Fruit fly (Drosophila melanogaster): ENCODE measurements around the gene CG43089.

Gene CG43089

DNA sequence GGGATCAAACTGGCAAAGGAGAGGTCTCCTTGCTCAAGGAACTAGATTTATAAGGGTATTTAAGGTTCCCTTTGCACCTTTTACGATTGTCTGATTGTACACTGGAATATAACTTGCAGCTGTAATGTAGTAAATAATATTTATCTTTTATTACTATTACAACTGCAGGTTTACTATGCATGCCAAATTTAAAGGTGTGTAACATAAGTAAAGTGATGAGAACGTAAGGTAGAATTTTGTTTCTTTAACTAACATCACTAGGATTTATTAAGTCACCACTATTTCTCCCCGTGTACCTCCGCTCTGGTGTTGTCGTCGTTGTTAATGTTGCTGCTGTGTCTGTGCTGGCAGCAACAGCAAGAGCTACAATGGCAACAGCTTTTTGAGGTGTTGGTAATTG is 46.2 kb upstream of the CG43089 start (continued):
- peak; percentile 0 for TF ChIP-seq CG3919 (GFP tag; optimal IDR thresholded peaks at IDR 0.05)
- TF ChIP-seq Hr4 (GFP tag; optimal IDR thresholded peaks at IDR 0.05), result peak; percentile 51
- peak; percentile 46 for TF ChIP-seq OdsH (GFP tag; optimal IDR thresholded peaks at IDR 0.05)
- peak; percentile 8 for TF ChIP-seq Eip75B (GFP tag; optimal IDR thresholded peaks at IDR 0.05)
- TF ChIP-seq Ets21C (GFP tag; optimal IDR thresholded peaks at IDR 0.05), result no peak
- TF ChIP-seq fd85E (GFP tag; optimal IDR thresholded peaks at IDR 0.05), result no peak
- peak; percentile 38 for TF ChIP-seq Ets96B (tag; optimal IDR thresholded peaks at IDR 0.05)
- no peak for TF ChIP-seq Hr39 (GFP tag; optimal IDR thresholded peaks at IDR 0.05)
- 0 out of 3 replicates have a peak, but pooled peaks have one; percentile 33 for TF ChIP-seq CG8119 (GFP tag; IDR thresholded peaks at IDR 0.05)
- TF ChIP-seq fd59A (GFP tag; optimal IDR thresholded peaks at IDR 0.05), result peak; percentile 28
- no peak for TF ChIP-seq Smox (GFP tag; optimal IDR thresholded peaks at IDR 0.05)
- peak; percentile 45 for TF ChIP-seq acj6 (GFP tag; optimal IDR thresholded peaks at IDR 0.05)
- TF ChIP-seq CG6792 (GFP tag; optimal IDR thresholded peaks at IDR 0.05), result peak; percentile 21
- peak; percentile 43 for TF ChIP-seq pdm3 (GFP tag; optimal IDR thresholded peaks at IDR 0.05)
- peak; percentile 30 for TF ChIP-seq dsx (GFP tag; optimal IDR thresholded peaks at IDR 0.05; ENCODE audit: poor library complexity, severe bottlenecking)

dm6 chr3L:3672490-3673107 is 41.2 kb upstream of the CG43089 start:
- TF ChIP-seq CG9139 (GFP tag; optimal IDR thresholded peaks at IDR 0.05) (no peak), Ets96B (tag; optimal IDR thresholded peaks at IDR 0.05) (no peak), CG8319 (GFP tag; optimal IDR thresholded peaks at IDR 0.05) (no peak), CG3032 (tag; optimal IDR thresholded peaks at IDR 0.05) (no peak), Sox14 (GFP tag; optimal IDR thresholded peaks at IDR 0.05) (no peak), Eip75B (GFP tag; optimal IDR thresholded peaks at IDR 0.05) (no peak), Hr38 (GFP tag; optimal IDR thresholded peaks at IDR 0.05) (no peak), acj6 (GFP tag; optimal IDR thresholded peaks at IDR 0.05) (no peak), CG6808 (GFP tag; optimal IDR thresholded peaks at IDR 0.05) (no peak), CG1621 (tag; optimal IDR thresholded peaks at IDR 0.05) (no peak), CG31627 (GFP tag; optimal IDR thresholded peaks at IDR 0.05) (no peak), net (GFP tag; optimal IDR thresholded peaks at IDR 0.05) (no peak)

dm6 chr3L:3678375-3678774 is 35.5 kb upstream of the CG43089 start:
- no peak for TF ChIP-seq Ets21C (GFP tag; optimal IDR thresholded peaks at IDR 0.05)
- TF ChIP-seq CG16779 (tag; optimal IDR thresholded peaks at IDR 0.05), result no peak
- no peak for TF ChIP-seq CG3919 (GFP tag; optimal IDR thresholded peaks at IDR 0.05)
- TF ChIP-seq CG6792 (GFP tag; optimal IDR thresholded peaks at IDR 0.05), result no peak
- no peak for TF ChIP-seq acj6 (GFP tag; optimal IDR thresholded peaks at IDR 0.05)
- no peak for TF ChIP-seq CG31627 (GFP tag; optimal IDR thresholded peaks at IDR 0.05)
- no peak for TF ChIP-seq net (GFP tag; optimal IDR thresholded peaks at IDR 0.05)
- TF ChIP-seq CG11294 (GFP tag; IDR thresholded peaks at IDR 0.05), result no peak
- no peak for TF ChIP-seq CG6808 (GFP tag; optimal IDR thresholded peaks at IDR 0.05)
- TF ChIP-seq CG15336 (GFP tag; IDR thresholded peaks at IDR 0.05), result no peak
- TF ChIP-seq spab (GFP tag; optimal IDR thresholded peaks at IDR 0.05), result no peak
- no peak for TF ChIP-seq CG9139 (GFP tag; optimal IDR thresholded peaks at IDR 0.05)

dm6 chr3L:3684004-3684403 is 29.8 kb upstream of the CG43089 start:
- TF ChIP-seq CG3032 (tag; optimal IDR thresholded peaks at IDR 0.05) (no peak), Hr38 (GFP tag; optimal IDR thresholded peaks at IDR 0.05) (no peak), Met (GFP tag; optimal IDR thresholded peaks at IDR 0.05) (no peak), CG32006 (GFP tag; optimal IDR thresholded peaks at IDR 0.05) (peak; percentile 53), CG8119 (GFP tag; IDR thresholded peaks at IDR 0.05) (peak; percentile 57; the same call in 2 of the 3 replicates), Eip93F (GFP tag; optimal IDR thresholded peaks at IDR 0.05) (no peak), cyc (GFP tag; optimal IDR thresholded peaks at IDR 0.05) (no peak), CG10669 (GFP tag; optimal IDR thresholded peaks at IDR 0.05) (peak; percentile 12), CG8319 (GFP tag; optimal IDR thresholded peaks at IDR 0.05) (no peak), CG15336 (GFP tag; IDR thresholded peaks at IDR 0.05) (peak; percentile 60), CG31627 (GFP tag; optimal IDR thresholded peaks at IDR 0.05) (no peak), CG6163 (GFP tag; IDR thresholded peaks at IDR 0.05) (peak; percentile 44; the same call in 1 of the 3 replicates), achi (GFP tag; optimal IDR thresholded peaks at IDR 0.05) (peak; percentile 22), CG7368 (GFP tag; optimal IDR thresholded peaks at IDR 0.05) (no peak), CG6854 (GFP tag; optimal IDR thresholded peaks at IDR 0.05) (no peak), salr (GFP tag; optimal IDR thresholded peaks at IDR 0.05) (no peak), CG10631 (GFP tag; optimal IDR thresholded peaks at IDR 0.05) (peak; percentile 22), dsx (GFP tag; optimal IDR thresholded peaks at IDR 0.05; ENCODE audit: poor library complexity, severe bottlenecking) (no peak), Blimp-1 (GFP tag; optimal IDR thresholded peaks at IDR 0.05) (no peak), CG11294 (GFP tag; IDR thresholded peaks at IDR 0.05) (0 out of 2 replicates have a peak, but pooled peaks have one; percentile 16), Lpt (GFP tag; optimal IDR thresholded peaks at IDR 0.05) (no peak), eg (GFP tag; IDR thresholded peaks at IDR 0.05) (peak; percentile 69), spab (GFP tag; optimal IDR thresholded peaks at IDR 0.05) (no peak), CG34406 (GFP tag; optimal IDR thresholded peaks at IDR 0.05) (peak; percentile 0), Gug (GFP tag; IDR thresholded peaks at IDR 0.05) (no peak)
